Fruit fly (Drosophila melanogaster): ENCODE measurements around the gene Tcs5.
A peak's percentile ranks its signal among the peaks of the same experiment; 100 is the strongest.

Gene Tcs5

dm6 chr3L:5178903-5179302 lies 39.7 kb upstream of the Tcs5 start:
- TF ChIP-seq jim (GFP tag; optimal IDR thresholded peaks at IDR 0.05) (no peak), Hnf4 (GFP tag; optimal IDR thresholded peaks at IDR 0.05) (no peak), dl (GFP tag; optimal IDR thresholded peaks at IDR 0.05; ENCODE audit: insufficient read depth in 1 of 2, partially characterized antibody in 2 of 2) (no peak), dsf (GFP tag; optimal IDR thresholded peaks at IDR 0.05; ENCODE audit: borderline replicate concordance) (no peak), usp (GFP tag; optimal IDR thresholded peaks at IDR 0.05) (no peak), Hr78 (GFP tag; optimal IDR thresholded peaks at IDR 0.05) (no peak), pan (optimal IDR thresholded peaks at IDR 0.05) (no peak), dmrt93B (GFP tag; optimal IDR thresholded peaks at IDR 0.05) (no peak), GATAd (GFP tag; optimal IDR thresholded peaks at IDR 0.05) (no peak), Sp1 (GFP tag; optimal IDR thresholded peaks at IDR 0.05) (no peak), sv (GFP tag; optimal IDR thresholded peaks at IDR 0.05) (no peak), Myc (optimal IDR thresholded peaks at IDR 0.05) (no peak), CG9705 (GFP tag; optimal IDR thresholded peaks at IDR 0.05) (no peak), N (GFP tag; optimal IDR thresholded peaks at IDR 0.05) (no peak), Jra (GFP tag; optimal IDR thresholded peaks at IDR 0.05) (no peak), Mio (GFP tag; optimal IDR thresholded peaks at IDR 0.05) (no peak), Abd-B (GFP tag; optimal IDR thresholded peaks at IDR 0.05) (no peak), psq (GFP tag; optimal IDR thresholded peaks at IDR 0.05) (no peak), OdsH (GFP tag; optimal IDR thresholded peaks at IDR 0.05) (no peak), Dfd (GFP tag; optimal IDR thresholded peaks at IDR 0.05) (no peak)

dm6 chr3L:5176789-5177188 lies 37.6 kb upstream of the Tcs5 start:
- TF ChIP-seq Hr83 (GFP tag; optimal IDR thresholded peaks at IDR 0.05; ENCODE audit: poor library complexity, severe bottlenecking) = peak; percentile 17
- TF ChIP-seq Rel (GFP tag; optimal IDR thresholded peaks at IDR 0.05) = no peak
- peak; percentile 72 for TF ChIP-seq Rel (tag; optimal IDR thresholded peaks at IDR 0.05)
- TF ChIP-seq Hnf4 (GFP tag; optimal IDR thresholded peaks at IDR 0.05) = peak; percentile 38
- no peak for TF ChIP-seq Sp1 (GFP tag; optimal IDR thresholded peaks at IDR 0.05)
- TF ChIP-seq brk (GFP tag; optimal IDR thresholded peaks at IDR 0.05) = peak; percentile 23
- TF ChIP-seq h (GFP tag; optimal IDR thresholded peaks at IDR 0.05) = peak; percentile 32
- TF ChIP-seq psq (GFP tag; optimal IDR thresholded peaks at IDR 0.05) = peak; percentile 9
- TF ChIP-seq CrebA (GFP tag; optimal IDR thresholded peaks at IDR 0.05; ENCODE audit: borderline replicate concordance) = peak; percentile 56
- TF ChIP-seq N (GFP tag; optimal IDR thresholded peaks at IDR 0.05) = no peak
- TF ChIP-seq br (GFP tag; optimal IDR thresholded peaks at IDR 0.05) = peak; percentile 41
- no peak for TF ChIP-seq fru (GFP tag; optimal IDR thresholded peaks at IDR 0.05)
- no peak for TF ChIP-seq Vsx2 (GFP tag; optimal IDR thresholded peaks at IDR 0.05; ENCODE audit: partially characterized antibody)

dm6 chr3L:5176071-5176470 lies 36.9 kb upstream of the Tcs5 start:
- TF ChIP-seq dl (GFP tag; optimal IDR thresholded peaks at IDR 0.05; ENCODE audit: insufficient read depth in 1 of 2, partially characterized antibody in 2 of 2) = no peak
- TF ChIP-seq CG32264 (GFP tag; optimal IDR thresholded peaks at IDR 0.05) = no peak
- no peak for TF ChIP-seq GATAd (GFP tag; optimal IDR thresholded peaks at IDR 0.05)
- TF ChIP-seq ey (GFP tag; optimal IDR thresholded peaks at IDR 0.05) = no peak
- no peak for TF ChIP-seq foxo (GFP tag; optimal IDR thresholded peaks at IDR 0.05)
- TF ChIP-seq Abd-B (GFP tag; optimal IDR thresholded peaks at IDR 0.05) = no peak
- TF ChIP-seq woc (GFP tag; optimal IDR thresholded peaks at IDR 0.05) = no peak
- TF ChIP-seq Rel (GFP tag; optimal IDR thresholded peaks at IDR 0.05) = no peak
- TF ChIP-seq Rel (tag; optimal IDR thresholded peaks at IDR 0.05) = no peak
- TF ChIP-seq HLH106 (tag; optimal IDR thresholded peaks at IDR 0.05) = no peak
- no peak for TF ChIP-seq tai (GFP tag; optimal IDR thresholded peaks at IDR 0.05)
- TF ChIP-seq Mio (GFP tag; optimal IDR thresholded peaks at IDR 0.05) = no peak

dm6 chr3L:5172470-5172869 lies 33.3 kb upstream of the Tcs5 start:
- TF ChIP-seq foxo (GFP tag; optimal IDR thresholded peaks at IDR 0.05) (no peak), CG32264 (GFP tag; optimal IDR thresholded peaks at IDR 0.05) (no peak), CG9705 (GFP tag; optimal IDR thresholded peaks at IDR 0.05) (no peak), psq (GFP tag; optimal IDR thresholded peaks at IDR 0.05) (no peak), sage (GFP tag; optimal IDR thresholded peaks at IDR 0.05) (no peak), usp (GFP tag; optimal IDR thresholded peaks at IDR 0.05) (no peak), GATAd (GFP tag; optimal IDR thresholded peaks at IDR 0.05) (no peak), brk (GFP tag; optimal IDR thresholded peaks at IDR 0.05) (no peak), CrebA (GFP tag; optimal IDR thresholded peaks at IDR 0.05; ENCODE audit: borderline replicate concordance) (no peak), Hr83 (GFP tag; optimal IDR thresholded peaks at IDR 0.05; ENCODE audit: poor library complexity, severe bottlenecking) (no peak), Dif (GFP tag; optimal IDR thresholded peaks at IDR 0.05; ENCODE audit: partially characterized antibody) (no peak)
